Worm (Caenorhabditis elegans): Measurements from ENCODE around the gene Y46G5A.20.

DNA sequence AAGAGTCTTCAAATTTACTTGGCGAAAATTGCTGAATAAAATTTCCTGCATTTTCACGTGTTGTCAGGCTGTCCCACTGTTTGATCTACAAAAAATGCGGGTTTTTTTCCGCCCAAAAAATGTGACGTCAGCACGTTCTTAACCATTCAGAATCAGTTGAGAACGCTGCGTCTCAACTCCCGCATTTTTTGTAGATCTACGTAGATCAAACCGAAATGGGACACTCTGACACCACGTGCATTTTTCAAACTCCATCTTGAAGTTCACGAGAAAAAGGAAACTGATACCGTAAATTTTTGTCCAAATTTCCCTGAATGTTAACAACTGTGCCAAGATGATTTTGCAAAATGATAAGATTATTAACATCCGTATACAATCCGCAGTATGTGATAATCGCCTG is 2.4 kb downstream of the Y46G5A.20 start:
- TF ChIP-seq T22C8.4 (GFP tag; IDR thresholded peaks at IDR 0.05) (no peak), flt-1 (GFP tag; IDR thresholded peaks at IDR 0.05) (no peak), klf-2 (GFP tag; conservative IDR thresholded peaks at IDR 0.05) (no peak), ztf-23 (GFP tag; IDR thresholded peaks at IDR 0.05) (no peak), med-1 (GFP tag; optimal IDR thresholded peaks at IDR 0.05; ENCODE audit: insufficient read depth) (no peak), tab-1 (GFP tag; IDR thresholded peaks at IDR 0.05) (no peak), ref-1 (GFP tag; conservative IDR thresholded peaks at IDR 0.05) (no peak), ztf-29 (GFP tag; IDR thresholded peaks at IDR 0.05) (no peak)
